Fruit fly (Drosophila melanogaster) Kc167 (cell line): Measurements from ENCODE around the gene CG5262.

Source experiments
- Sin3A ChIP-seq: fragments of >200 bp; optimal IDR thresholded peaks from 2 replicates; lab custom pipeline; 2018; ENCODE audit warnings: missing external identifiers
- h ChIP-seq: fragments of >200 bp; optimal IDR thresholded peaks from 3 replicates; lab custom pipeline; 2018; ENCODE audit warnings: missing external identifiers
- insv ChIP-seq: fragments of >200 bp; optimal IDR thresholded peaks from 3 replicates; lab custom pipeline; 2018; ENCODE audit warnings: missing external identifiers
- psq ChIP-seq: fragments of >200 bp; optimal IDR thresholded peaks from 2 replicates; lab custom pipeline; 2017; ENCODE audit warnings: missing external identifiers
- ttk ChIP-seq: sonication (Bioruptor generic); optimal IDR thresholded peaks from 2 replicates; lab custom pipeline; 2017; ENCODE audit warnings: missing external identifiers

DNA sequence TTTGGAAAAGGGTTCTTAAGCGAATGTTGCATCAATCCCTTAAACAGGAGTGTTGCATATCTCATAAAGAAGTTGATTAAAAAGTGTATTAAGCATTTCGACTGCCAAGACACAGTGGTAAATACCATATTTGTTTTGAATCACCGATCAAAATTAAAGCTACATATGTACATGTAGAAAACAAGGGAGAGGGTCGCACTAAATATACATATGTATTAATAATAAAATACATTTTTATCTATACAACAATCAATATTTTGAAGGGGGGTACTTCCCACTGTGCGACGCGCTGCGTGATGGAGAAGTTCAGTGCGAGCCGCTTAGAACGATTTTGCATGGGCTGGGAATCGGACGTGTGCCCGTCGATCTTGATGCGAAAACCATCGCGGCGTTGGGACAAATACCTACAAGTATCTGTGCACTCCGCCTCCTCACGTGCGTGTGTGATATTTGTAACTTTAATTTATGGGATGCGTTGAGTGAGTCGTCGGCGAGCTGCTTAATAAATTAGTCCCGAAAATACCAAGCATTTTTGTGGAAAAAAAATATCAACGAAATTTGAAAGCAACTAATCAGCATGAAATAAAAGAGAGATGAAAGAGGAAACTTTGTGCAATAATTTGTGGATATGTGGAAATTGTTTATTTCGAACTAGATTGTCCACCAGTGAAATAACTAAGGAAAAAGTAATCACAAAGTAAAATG lies 14.7 kb upstream of the CG5262 start:
- no peak for TF ChIP-seq h
- TF ChIP-seq ttk (lab: Kevin White, UChicago) = no peak
- no peak for TF ChIP-seq psq
- TF ChIP-seq insv (lab: Kevin White, UChicago) = no peak
- no peak for TF ChIP-seq Sin3A
